Fruit fly (Drosophila melanogaster) whole organism, embryonic: ENCODE measurements around the gene CG34125.
A peak's percentile ranks its signal among the peaks of the same experiment; 100 is the strongest.

Source experiments
- ATbp ChIP-seq: fragments of 200-800 bp; sonication (Bioruptor generic); optimal IDR thresholded peaks from 2 replicates; lab custom pipeline; 2017; ENCODE audit warnings: missing biosample characterization, mild to moderate bottlenecking, missing genetic modification characterization, missing genetic modification reagents
- Ada2b ChIP-seq: fragments of 200-800 bp; sonication (Bioruptor generic); IDR thresholded peaks from 2 replicates; pipeline ENCODE4 v1.3.6; 2022; ENCODE audit warnings: missing biosample characterization, missing genetic modification characterization
- CG10209 ChIP-seq: fragments of 200-800 bp; sonication (Bioruptor generic); optimal IDR thresholded peaks from 3 replicates; lab custom pipeline; 2017; ENCODE audit warnings: missing biosample characterization, mild to moderate bottlenecking, missing genetic modification characterization, missing genetic modification reagents
- CG11696 ChIP-seq: fragments of 200-800 bp; sonication (Bioruptor generic); IDR thresholded peaks from 2 replicates; pipeline ENCODE4 v1.3.6; 2022; ENCODE audit warnings: missing biosample characterization, missing genetic modification characterization
- CG12219 ChIP-seq: fragments of 200-800 bp; sonication (Bioruptor generic); optimal IDR thresholded peaks from 3 replicates; lab custom pipeline; 2018; ENCODE audit warnings: missing biosample characterization, mild to moderate bottlenecking, missing genetic modification characterization
- CG15073 ChIP-seq: fragments of 200-800 bp; sonication (Bioruptor generic); optimal IDR thresholded peaks from 2 replicates; lab custom pipeline; 2016; ENCODE audit warnings: missing biosample characterization, missing genetic modification characterization
- CG1603 ChIP-seq: fragments of 200-800 bp; sonication (Bioruptor generic); optimal IDR thresholded peaks from 2 replicates; lab custom pipeline; 2019; ENCODE audit warnings: missing biosample characterization, mild to moderate bottlenecking, missing genetic modification characterization, moderate library complexity
- CG17328 ChIP-seq: fragments of 200-800 bp; sonication (Bioruptor generic); IDR thresholded peaks from 2 replicates; pipeline ENCODE4 v1.3.6; 2022; ENCODE audit warnings: missing biosample characterization, missing genetic modification characterization
- CG2120 ChIP-seq: fragments of 200-800 bp; sonication (Bioruptor generic); optimal IDR thresholded peaks from 3 replicates; lab custom pipeline; 2016; ENCODE audit warnings: missing biosample characterization, missing genetic modification characterization
- CG4404 ChIP-seq: fragments of 200-800 bp; sonication (Bioruptor generic); IDR thresholded peaks from 2 replicates; pipeline ENCODE4 v1.3.6; 2022; ENCODE audit warnings: missing biosample characterization, missing genetic modification characterization
- CG5953 ChIP-seq: fragments of 200-800 bp; sonication (Bioruptor generic); IDR thresholded peaks from 2 replicates; pipeline ENCODE4 v1.3.6; 2022; ENCODE audit warnings: missing biosample characterization, missing genetic modification characterization
- CG7556 ChIP-seq: fragments of 200-800 bp; sonication (Bioruptor generic); optimal IDR thresholded peaks from 2 replicates; lab custom pipeline; 2017; ENCODE audit warnings: missing biosample characterization, mild to moderate bottlenecking, missing genetic modification characterization
- CG8281 ChIP-seq: fragments of 200-800 bp; sonication (Bioruptor generic); optimal IDR thresholded peaks from 2 replicates; lab custom pipeline; 2018; ENCODE audit warnings: missing biosample characterization, mild to moderate bottlenecking, missing genetic modification characterization, moderate library complexity
- CG8924 ChIP-seq: fragments of 200-800 bp; optimal IDR thresholded peaks from 3 replicates; lab custom pipeline; 2019; ENCODE audit warnings: missing biosample characterization, mild to moderate bottlenecking, missing genetic modification characterization, moderate library complexity
- Drgx ChIP-seq: fragments of 200-800 bp; sonication (Bioruptor generic); IDR thresholded peaks from 2 replicates; pipeline ENCODE4 v1.3.6; 2022; ENCODE audit warnings: missing biosample characterization, missing genetic modification characterization
- Jarid2 ChIP-seq: fragments of 200-800 bp; sonication (Bioruptor generic); optimal IDR thresholded peaks from 3 replicates; lab custom pipeline; 2017; ENCODE audit warnings: mild to moderate bottlenecking, missing biosample characterization, missing genetic modification reagents, missing genetic modification characterization
- Nf-YC ChIP-seq: fragments of 200-800 bp; optimal IDR thresholded peaks from 3 replicates; lab custom pipeline; 2019; ENCODE audit warnings: missing biosample characterization, mild to moderate bottlenecking, missing genetic modification characterization, moderate library complexity
- Side ChIP-seq: fragments of 200-800 bp; sonication (Bioruptor generic); optimal IDR thresholded peaks from 2 replicates; lab custom pipeline; 2016; ENCODE audit warnings: missing biosample characterization, missing genetic modification characterization
- Xrp1 ChIP-seq: fragments of 200-800 bp; sonication (Bioruptor generic); IDR thresholded peaks from 2 replicates; pipeline ENCODE4 v1.3.6; 2022; ENCODE audit warnings: missing biosample characterization, missing genetic modification characterization
- YL-1 ChIP-seq: fragments of 200-800 bp; sonication (Bioruptor generic); optimal IDR thresholded peaks from 3 replicates; lab custom pipeline; 2017; ENCODE audit warnings: missing biosample characterization, mild to moderate bottlenecking, missing genetic modification characterization
- ab ChIP-seq: fragments of 200-800 bp; sonication (Bioruptor generic); optimal IDR thresholded peaks from 2 replicates; lab custom pipeline; 2016; ENCODE audit warnings: missing biosample characterization, missing genetic modification characterization
- abd-A ChIP-seq: fragments of 200-800 bp; sonication (Bioruptor generic); optimal IDR thresholded peaks from 3 replicates; lab custom pipeline; 2019; ENCODE audit warnings: missing biosample characterization, mild to moderate bottlenecking, missing genetic modification characterization, moderate library complexity
- bsh ChIP-seq, 2 experiments: fragments of 200-800 bp; sonication (Bioruptor generic); optimal IDR thresholded peaks; 2 replicates each; lab custom pipeline; 2017 to 2018; ENCODE audit warnings: mild to moderate bottlenecking in 2 of 2, missing biosample characterization in 2 of 2, missing genetic modification characterization in 2 of 2, moderate library complexity in 1 of 2
- cas ChIP-seq: fragments of 200-800 bp; sonication (Bioruptor generic); IDR thresholded peaks from 2 replicates; pipeline ENCODE4 v1.3.6; 2022; ENCODE audit warnings: missing biosample characterization, missing genetic modification characterization
- chm ChIP-seq: fragments of 200-800 bp; sonication (Bioruptor generic); IDR thresholded peaks from 2 replicates; pipeline ENCODE4 v1.3.6; 2022; ENCODE audit warnings: missing biosample characterization, missing genetic modification characterization
- chn ChIP-seq: fragments of 200-800 bp; sonication (Bioruptor generic); optimal IDR thresholded peaks from 2 replicates; lab custom pipeline; 2016; ENCODE audit warnings: missing biosample characterization, missing genetic modification characterization
- gem ChIP-seq: fragments of 200-800 bp; sonication (Bioruptor generic); optimal IDR thresholded peaks from 2 replicates; lab custom pipeline; 2019; ENCODE audit warnings: missing biosample characterization, mild to moderate bottlenecking, missing genetic modification characterization, moderate library complexity
- grau ChIP-seq: fragments of 200-800 bp; optimal IDR thresholded peaks from 3 replicates; lab custom pipeline; 2019; ENCODE audit warnings: missing biosample characterization, mild to moderate bottlenecking, missing genetic modification characterization, moderate library complexity
- hth ChIP-seq: fragments of >200 bp; optimal IDR thresholded peaks from 2 replicates; lab custom pipeline; 2017; ENCODE audit warnings: inconsistent platforms
- ken ChIP-seq: fragments of 200-800 bp; sonication (Bioruptor generic); IDR thresholded peaks from 3 replicates; pipeline ENCODE4 v1.3.6; 2022; ENCODE audit warnings: missing biosample characterization, missing genetic modification characterization
- lov ChIP-seq, 2 experiments: fragments of 200-800 bp in 1 of 2; fragments of >200 bp in 1 of 2; sonication (Bioruptor generic) in 1 of 2; IDR thresholded peaks in 1 of 2; optimal IDR thresholded peaks in 1 of 2; 2 replicates in 1 of 2; 3 replicates in 1 of 2; pipeline versions ENCODE4 v1.3.6 to Lab custom; 2017 to 2022; ENCODE audit warnings: missing biosample characterization in 1 of 2, missing genetic modification characterization in 1 of 2
- mirr ChIP-seq: fragments of 200-800 bp; sonication (Bioruptor generic); optimal IDR thresholded peaks from 3 replicates; lab custom pipeline; 2018; ENCODE audit warnings: missing biosample characterization, mild to moderate bottlenecking, missing genetic modification characterization
- ranshi ChIP-seq: fragments of 200-800 bp; sonication (Bioruptor generic); IDR thresholded peaks from 2 replicates; pipeline ENCODE4 v1.3.6; 2022; ENCODE audit warnings: missing biosample characterization, missing genetic modification characterization
- row ChIP-seq: fragments of 200-800 bp; sonication (Bioruptor generic); IDR thresholded peaks from 3 replicates; pipeline ENCODE4 v1.3.6; 2022; ENCODE audit warnings: missing biosample characterization, missing genetic modification characterization
- schlank ChIP-seq: fragments of 200-800 bp; sonication (Bioruptor generic); optimal IDR thresholded peaks from 2 replicates; lab custom pipeline; 2018; ENCODE audit warnings: missing biosample characterization, mild to moderate bottlenecking, missing genetic modification characterization
- seq ChIP-seq: fragments of 200-800 bp; sonication (Bioruptor generic); IDR thresholded peaks from 2 replicates; pipeline ENCODE4 v1.3.6; 2022; ENCODE audit warnings: missing biosample characterization, missing genetic modification characterization
- sima ChIP-seq: fragments of 200-800 bp; sonication (Bioruptor generic); optimal IDR thresholded peaks from 2 replicates; lab custom pipeline; 2016; ENCODE audit warnings: missing biosample characterization, missing genetic modification characterization
- sisA ChIP-seq: fragments of 200-800 bp; sonication (Bioruptor generic); IDR thresholded peaks from 2 replicates; pipeline ENCODE4 v1.3.6; 2022; ENCODE audit warnings: missing biosample characterization, missing genetic modification characterization
- sna ChIP-seq: fragments of 200-800 bp; sonication (Bioruptor generic); IDR thresholded peaks from 2 replicates; pipeline ENCODE4 v1.3.6; 2022; ENCODE audit warnings: missing biosample characterization, missing genetic modification characterization; ENCODE audit not compliant: partially characterized antibody
- sob ChIP-seq: fragments of 200-800 bp; sonication (Bioruptor generic); IDR thresholded peaks from 2 replicates; pipeline ENCODE4 v1.3.6; 2022; ENCODE audit warnings: missing biosample characterization, missing genetic modification characterization
- tio ChIP-seq: fragments of 200-800 bp; sonication (Bioruptor generic); optimal IDR thresholded peaks from 2 replicates; lab custom pipeline; 2017; ENCODE audit warnings: missing biosample characterization, missing genetic modification characterization, inconsistent platforms
- zf30C ChIP-seq: fragments of 200-800 bp; sonication (Bioruptor generic); optimal IDR thresholded peaks from 3 replicates; lab custom pipeline; 2018; ENCODE audit warnings: missing biosample characterization, mild to moderate bottlenecking, missing genetic modification characterization
- zfh1 ChIP-seq: fragments of 200-800 bp; sonication (Bioruptor generic); IDR thresholded peaks from 3 replicates; pipeline ENCODE4 v1.3.6; 2022; ENCODE audit warnings: missing biosample characterization, missing genetic modification characterization
- zfh2 ChIP-seq: fragments of 200-800 bp; sonication (Bioruptor generic); optimal IDR thresholded peaks from 2 replicates; lab custom pipeline; 2016; ENCODE audit warnings: missing biosample characterization, missing genetic modification characterization

The CG34125 gene

dm6 chr2L:5002711-5003402 is 37.4 kb downstream of the CG34125 start (continued):
- TF ChIP-seq CG17328 (GFP tag; lab: Robert Waterston, UW) (0 out of 2 replicates have a peak, but pooled peaks have one; percentile 40), Ada2b (GFP tag; lab: Robert Waterston, UW) (peak; percentile 38; the same call in 1 of the 2 replicates), lov (optimal IDR thresholded peaks at IDR 0.05; lab: Kevin White, UChicago) (no peak), lov (GFP tag; IDR thresholded peaks at IDR 0.05; lab: Robert Waterston, UW) (0 out of 3 replicates have a peak, but pooled peaks have one; percentile 25), ken (GFP tag; lab: Robert Waterston, UW) (0 out of 3 replicates have a peak, but pooled peaks have one; percentile 5), Drgx (GFP tag; lab: Robert Waterston, UW) (peak; percentile 70), CG12219 (no peak), CG10209 (GFP tag; lab: Kevin White, UChicago) (peak; percentile 3), schlank (tag; lab: Kevin White, UChicago) (no peak), cas (0 out of 2 replicates have a peak, but pooled peaks have one; percentile 16), row (peak; percentile 34; the same call in 1 of the 3 replicates), grau (tag; lab: Kevin White, UChicago) (peak; percentile 1), zfh2 (GFP tag; lab: Kevin White, UChicago) (peak; percentile 19), CG5953 (GFP tag; lab: Robert Waterston, UW) (no peak), sima (GFP tag; lab: Kevin White, UChicago) (no peak), Side (GFP tag; lab: Kevin White, UChicago) (no peak), chn (GFP tag; lab: Kevin White, UChicago) (no peak), sna (GFP tag; lab: Robert Waterston, UW) (no peak), CG7556 (GFP tag; lab: Kevin White, UChicago) (no peak), sob (no peak), bsh (GFP tag; optimal IDR thresholded peaks at IDR 0.05; lab: Kevin White, UChicago) (peak in 1 of 2 experiments; percentile 19), chm (no peak), seq (GFP tag; lab: Robert Waterston, UW) (no peak), tio (GFP tag; lab: Kevin White, UChicago) (peak; percentile 4), CG11696 (peak; percentile 54; the same call in 1 of the 2 replicates), CG1603 (tag; lab: Kevin White, UChicago) (peak; percentile 19), ranshi (GFP tag; lab: Robert Waterston, UW) (no peak), ab (GFP tag; lab: Kevin White, UChicago) (no peak), CG2120 (GFP tag; lab: Kevin White, UChicago) (peak; percentile 5), CG8924 (tag; lab: Kevin White, UChicago) (no peak), CG4404 (no peak), CG15073 (GFP tag; lab: Kevin White, UChicago) (no peak), YL-1 (GFP tag; lab: Kevin White, UChicago) (no peak), ATbp (GFP tag; lab: Kevin White, UChicago) (peak; percentile 27), gem (tag; lab: Kevin White, UChicago) (peak; percentile 21), abd-A (tag; lab: Kevin White, UChicago) (no peak), Xrp1 (GFP tag; lab: Robert Waterston, UW) (no peak), hth (no peak), zfh1 (GFP tag; lab: Robert Waterston, UW) (no peak), mirr (GFP tag; lab: Kevin White, UChicago) (no peak), sisA (GFP tag; lab: Robert Waterston, UW) (peak; percentile 31; the same call in 1 of the 2 replicates), zf30C (GFP tag; lab: Kevin White, UChicago) (no peak), Nf-YC (no peak), CG8281 (tag; lab: Kevin White, UChicago) (no peak), Jarid2 (GFP tag; lab: Kevin White, UChicago) (no peak)
- TF ChIP-seq, all 482 proteins: peak for 28
